Worm (Caenorhabditis elegans) whole organism, L3 larva: Measurements from ENCODE around the gene T12B5.14.

Experiments used
- ceh-28 ChIP-seq: fragments of 150-350 bp; optimal IDR thresholded peaks from 2 replicates; lab custom pipeline; 2014; ENCODE audit warnings: missing biosample characterization, missing genetic modification reagents, missing genetic modification characterization
- nhr-12 ChIP-seq: fragments of 150-350 bp; optimal IDR thresholded peaks from 2 replicates; lab custom pipeline; 2014; ENCODE audit warnings: missing biosample characterization, missing genetic modification characterization
- nhr-28 ChIP-seq: fragments of 150-350 bp; optimal IDR thresholded peaks from 2 replicates; lab custom pipeline; 2014; ENCODE audit warnings: missing biosample characterization, missing genetic modification characterization
- snpc-4 ChIP-seq: fragments of 150-350 bp; optimal IDR thresholded peaks from 2 replicates; lab custom pipeline; 2014; ENCODE audit warnings: missing biosample characterization, missing genetic modification characterization

- TF ChIP-seq nhr-12 (tag; lab: Kevin White, UChicago) (no peak), snpc-4 (tag; lab: Kevin White, UChicago) (no peak), nhr-28 (tag; lab: Kevin White, UChicago) (no peak), ceh-28 (tag; lab: Kevin White, UChicago) (no peak)
Measured at ce11 chrIII:991581-991980, 36.9 kb downstream of the T12B5.14 start, which contains the start of gene trp-2.
